Fruit fly (Drosophila melanogaster) whole organism, embryonic: ENCODE results near the gene CG5003.

ENCODE experiments used
- Adf1 ChIP-seq: fragments of 200-800 bp; sonication (Bioruptor generic); IDR thresholded peaks from 2 replicates; pipeline ENCODE4 v1.3.6; 2022; ENCODE audit warnings: missing biosample characterization, missing genetic modification characterization
- Aef1 ChIP-seq: fragments of 200-800 bp; sonication (Bioruptor generic); IDR thresholded peaks from 3 replicates; pipeline ENCODE4 v1.3.6; 2022; ENCODE audit warnings: missing biosample characterization, missing genetic modification characterization
- B-H1 ChIP-seq: fragments of 200-800 bp; sonication (Bioruptor generic); IDR thresholded peaks from 3 replicates; pipeline ENCODE4 v1.3.6; 2022; ENCODE audit warnings: missing biosample characterization, missing genetic modification characterization
- CG11456 ChIP-seq: fragments of 200-800 bp; sonication (Bioruptor generic); IDR thresholded peaks from 3 replicates; pipeline ENCODE4 v1.3.6; 2022; ENCODE audit warnings: missing biosample characterization, missing genetic modification characterization
- CG1233 ChIP-seq: fragments of 200-800 bp; sonication (Bioruptor generic); optimal IDR thresholded peaks from 4 replicates; lab custom pipeline; 2018; ENCODE audit warnings: missing biosample characterization, mild to moderate bottlenecking, missing genetic modification characterization
- CG13296 ChIP-seq: fragments of 200-800 bp; sonication (Bioruptor generic); optimal IDR thresholded peaks from 3 replicates; lab custom pipeline; 2018; ENCODE audit warnings: missing biosample characterization, mild to moderate bottlenecking, missing genetic modification characterization
- CG14014 ChIP-seq: fragments of 200-800 bp; sonication (Bioruptor generic); IDR thresholded peaks from 2 replicates; pipeline ENCODE4 v1.3.6; 2022; ENCODE audit warnings: missing biosample characterization, missing genetic modification characterization
- CG15011 ChIP-seq: fragments of 200-800 bp; sonication (Bioruptor generic); optimal IDR thresholded peaks from 3 replicates; lab custom pipeline; 2018; ENCODE audit warnings: missing biosample characterization, mild to moderate bottlenecking, missing genetic modification characterization
- CG17359 ChIP-seq: fragments of 200-800 bp; sonication (Bioruptor generic); optimal IDR thresholded peaks from 3 replicates; lab custom pipeline; 2018; ENCODE audit warnings: missing biosample characterization, mild to moderate bottlenecking, missing genetic modification characterization, moderate library complexity
- CG18764 ChIP-seq: fragments of 200-800 bp; sonication (Bioruptor generic); optimal IDR thresholded peaks from 3 replicates; lab custom pipeline; 2016; ENCODE audit warnings: missing biosample characterization, missing genetic modification characterization
- CG2889 ChIP-seq: fragments of 200-800 bp; sonication (Bioruptor generic); IDR thresholded peaks from 3 replicates; pipeline ENCODE4 v1.3.6; 2022; ENCODE audit warnings: missing biosample characterization, missing genetic modification characterization
- CG31224 ChIP-seq: fragments of 200-800 bp; sonication (Bioruptor generic); IDR thresholded peaks from 2 replicates; pipeline ENCODE4 v1.3.6; 2022; ENCODE audit warnings: missing biosample characterization, missing genetic modification characterization
- CG4707 ChIP-seq: fragments of 200-800 bp; sonication (Bioruptor generic); optimal IDR thresholded peaks from 2 replicates; lab custom pipeline; 2018; ENCODE audit warnings: missing biosample characterization, mild to moderate bottlenecking, missing genetic modification characterization, moderate library complexity
- CG5180 ChIP-seq: fragments of 200-800 bp; sonication (Bioruptor generic); optimal IDR thresholded peaks from 3 replicates; lab custom pipeline; 2017; ENCODE audit warnings: missing biosample characterization, missing genetic modification characterization, mild to moderate bottlenecking, moderate library complexity, missing genetic modification reagents
- CG6813 ChIP-seq: fragments of 200-800 bp; sonication (Bioruptor generic); optimal IDR thresholded peaks from 2 replicates; lab custom pipeline; 2017; ENCODE audit warnings: missing biosample characterization, missing genetic modification characterization, mild to moderate bottlenecking, moderate library complexity, missing genetic modification reagents
- CG7372 ChIP-seq: fragments of 200-800 bp; sonication (Bioruptor generic); IDR thresholded peaks from 2 replicates; pipeline ENCODE4 v1.3.6; 2022; ENCODE audit warnings: missing biosample characterization, missing genetic modification characterization
- Chrac-16 ChIP-seq: fragments of 200-800 bp; sonication (Bioruptor generic); optimal IDR thresholded peaks from 3 replicates; lab custom pipeline; 2016; ENCODE audit warnings: missing biosample characterization, missing genetic modification characterization
- Dip3 ChIP-seq: fragments of 200-800 bp; sonication (Bioruptor generic); optimal IDR thresholded peaks from 3 replicates; lab custom pipeline; 2016; ENCODE audit warnings: missing biosample characterization, missing genetic modification characterization
- Dp ChIP-seq: fragments of 200-800 bp; sonication (Bioruptor generic); optimal IDR thresholded peaks from 2 replicates; lab custom pipeline; 2018; ENCODE audit warnings: missing biosample characterization, mild to moderate bottlenecking, missing genetic modification characterization, moderate library complexity
- Fer3 ChIP-seq: fragments of 200-800 bp; sonication (Bioruptor generic); optimal IDR thresholded peaks from 2 replicates; lab custom pipeline; 2018; ENCODE audit warnings: missing biosample characterization, mild to moderate bottlenecking, missing genetic modification characterization, moderate library complexity
- GATAe ChIP-seq: fragments of 200-800 bp; sonication (Bioruptor generic); conservative IDR thresholded peaks from 2 replicates; pipeline ENCODE4 v1.3.6; 2022; ENCODE audit warnings: missing biosample characterization, missing genetic modification characterization
- Hand ChIP-seq: fragments of 200-800 bp; sonication (Bioruptor generic); optimal IDR thresholded peaks from 2 replicates; lab custom pipeline; 2017; ENCODE audit warnings: mild to moderate bottlenecking, missing biosample characterization, missing genetic modification reagents, missing genetic modification characterization
- Jarid2 ChIP-seq: fragments of 200-800 bp; sonication (Bioruptor generic); optimal IDR thresholded peaks from 3 replicates; lab custom pipeline; 2017; ENCODE audit warnings: mild to moderate bottlenecking, missing biosample characterization, missing genetic modification reagents, missing genetic modification characterization
- MTF-1 ChIP-seq: fragments of 200-800 bp; sonication (Bioruptor generic); optimal IDR thresholded peaks from 2 replicates; lab custom pipeline; 2018; ENCODE audit warnings: missing biosample characterization, mild to moderate bottlenecking, missing genetic modification characterization, borderline replicate concordance
- Med ChIP-seq: fragments of 200-800 bp; sonication (Bioruptor generic); peaks from one replicate; lab custom pipeline; 2016; ENCODE audit warnings: missing biosample characterization, missing genetic modification characterization, mild to moderate bottlenecking, inconsistent platforms, moderate library complexity
- Mrtf ChIP-seq: fragments of 200-800 bp; sonication (Bioruptor generic); IDR thresholded peaks from 3 replicates; pipeline ENCODE4 v1.3.6; 2022; ENCODE audit warnings: missing biosample characterization, missing genetic modification characterization
- Six4 ChIP-seq: fragments of 200-800 bp; sonication (Bioruptor generic); optimal IDR thresholded peaks from 2 replicates; lab custom pipeline; 2016; ENCODE audit warnings: missing biosample characterization, missing genetic modification characterization
- Sry-β ChIP-seq: fragments of 200-800 bp; sonication (Bioruptor generic); optimal IDR thresholded peaks from 2 replicates; lab custom pipeline; 2018; ENCODE audit warnings: missing biosample characterization, mild to moderate bottlenecking, missing genetic modification characterization, moderate library complexity
- Sry-δ ChIP-seq: fragments of 200-800 bp; sonication (Bioruptor generic); optimal IDR thresholded peaks from 2 replicates; lab custom pipeline; 2016; ENCODE audit warnings: missing biosample characterization, missing genetic modification characterization
- ash1 ChIP-seq: fragments of 200-800 bp; sonication (Bioruptor generic); optimal IDR thresholded peaks from 2 replicates; lab custom pipeline; 2018; ENCODE audit warnings: missing biosample characterization, mild to moderate bottlenecking, missing genetic modification characterization
- chinmo ChIP-seq: fragments of 200-800 bp; sonication (Bioruptor generic); IDR thresholded peaks from 4 replicates; pipeline ENCODE4 v1.3.6; 2022; ENCODE audit warnings: missing biosample characterization, missing genetic modification characterization; ENCODE audit not compliant: partially characterized antibody
- cwo ChIP-seq: fragments of 200-800 bp; sonication (Bioruptor generic); optimal IDR thresholded peaks from 3 replicates; lab custom pipeline; 2017; ENCODE audit warnings: missing biosample characterization, missing genetic modification characterization, mild to moderate bottlenecking, moderate library complexity, missing genetic modification reagents
- ewg ChIP-seq: fragments of 200-800 bp; sonication (Bioruptor generic); optimal IDR thresholded peaks from 3 replicates; lab custom pipeline; 2017; ENCODE audit warnings: mild to moderate bottlenecking, missing biosample characterization, missing genetic modification reagents, missing genetic modification characterization
- eyg ChIP-seq: fragments of 200-800 bp; sonication (Bioruptor generic); optimal IDR thresholded peaks from 3 replicates; lab custom pipeline; 2016; ENCODE audit warnings: missing biosample characterization, missing genetic modification characterization
- gcm ChIP-seq: fragments of 200-800 bp; sonication (Bioruptor generic); optimal IDR thresholded peaks from 2 replicates; lab custom pipeline; 2019; ENCODE audit warnings: missing biosample characterization, mild to moderate bottlenecking, missing genetic modification characterization, moderate library complexity
- gcm2 ChIP-seq: fragments of 200-800 bp; sonication (Bioruptor generic); optimal IDR thresholded peaks from 2 replicates; lab custom pipeline; 2016; ENCODE audit warnings: missing biosample characterization, missing genetic modification characterization
- lilli ChIP-seq: fragments of 200-800 bp; sonication (Bioruptor generic); optimal IDR thresholded peaks from 3 replicates; lab custom pipeline; 2016; ENCODE audit warnings: missing biosample characterization, missing genetic modification characterization
- lmd ChIP-seq: fragments of 200-800 bp; sonication (Bioruptor generic); IDR thresholded peaks from 2 replicates; pipeline ENCODE4 v1.3.6; 2022; ENCODE audit warnings: missing biosample characterization, missing genetic modification characterization
- mirr ChIP-seq: fragments of 200-800 bp; sonication (Bioruptor generic); optimal IDR thresholded peaks from 3 replicates; lab custom pipeline; 2018; ENCODE audit warnings: missing biosample characterization, mild to moderate bottlenecking, missing genetic modification characterization
- org-1 ChIP-seq: fragments of 200-800 bp; sonication (Bioruptor generic); optimal IDR thresholded peaks from 2 replicates; lab custom pipeline; 2017; ENCODE audit warnings: missing biosample characterization, missing genetic modification characterization
- otp ChIP-seq: fragments of 200-800 bp; sonication (Bioruptor generic); IDR thresholded peaks from 3 replicates; pipeline ENCODE4, ENCODE4 v1.3.6; 2022; ENCODE audit warnings: missing biosample characterization, missing genetic modification characterization
- pnt ChIP-seq: fragments of 200-800 bp; sonication (Bioruptor generic); optimal IDR thresholded peaks from 3 replicates; lab custom pipeline; 2016; ENCODE audit warnings: missing biosample characterization, missing genetic modification characterization
- rib ChIP-seq: fragments of 200-800 bp; sonication (Bioruptor generic); IDR thresholded peaks from 2 replicates; pipeline ENCODE4 v1.3.6; 2022; ENCODE audit warnings: missing biosample characterization, missing genetic modification characterization
- schlank ChIP-seq: fragments of 200-800 bp; sonication (Bioruptor generic); optimal IDR thresholded peaks from 2 replicates; lab custom pipeline; 2018; ENCODE audit warnings: missing biosample characterization, mild to moderate bottlenecking, missing genetic modification characterization
- scrt ChIP-seq: fragments of 200-800 bp; sonication (Bioruptor generic); optimal IDR thresholded peaks from 2 replicates; lab custom pipeline; 2018; ENCODE audit warnings: missing biosample characterization, mild to moderate bottlenecking, missing genetic modification characterization, moderate library complexity
- shn ChIP-seq: fragments of 200-800 bp; sonication (Bioruptor generic); optimal IDR thresholded peaks from 3 replicates; lab custom pipeline; 2016; ENCODE audit warnings: missing biosample characterization, missing genetic modification characterization
- ssp ChIP-seq: fragments of 200-800 bp; sonication (Bioruptor generic); IDR thresholded peaks from 2 replicates; pipeline ENCODE4 v1.3.6; 2022; ENCODE audit warnings: missing biosample characterization, missing genetic modification characterization
- sug ChIP-seq: fragments of 200-800 bp; optimal IDR thresholded peaks from 2 replicates; lab custom pipeline; 2019; ENCODE audit warnings: missing biosample characterization, mild to moderate bottlenecking, missing genetic modification characterization, moderate library complexity
- tgo ChIP-seq: fragments of 200-800 bp; sonication (Bioruptor generic); IDR thresholded peaks from 3 replicates; pipeline ENCODE4 v1.3.6; 2022; ENCODE audit warnings: missing biosample characterization, missing genetic modification characterization
- wdn ChIP-seq: fragments of 200-800 bp; sonication (Bioruptor generic); IDR thresholded peaks from 2 replicates; pipeline ENCODE4 v1.3.6; 2022; ENCODE audit warnings: missing biosample characterization, missing genetic modification characterization
- yki ChIP-seq: fragments of >200 bp; optimal IDR thresholded peaks from 3 replicates; lab custom pipeline; 2018

The CG5003 gene

dm6 chr3R:27948421-27948906 lies 32.1 kb upstream of the CG5003 start, which contains the start of gene Gp93 (continued):
- peak; percentile 49 for TF ChIP-seq B-H1 (GFP tag; lab: Robert Waterston, UW)
- TF ChIP-seq gcm2, result no peak
- no peak for TF ChIP-seq schlank
- peak; percentile 2 for TF ChIP-seq org-1
- peak; percentile 40; the same call in 1 of the 2 replicates for TF ChIP-seq CG7372 (GFP tag; lab: Robert Waterston, UW)
- TF ChIP-seq CG5180 (GFP tag; lab: Kevin White, UChicago), result no peak
- no peak for TF ChIP-seq cwo
- TF ChIP-seq CG18764, result no peak
- peak; percentile 25 for TF ChIP-seq Dip3 (GFP tag; lab: Kevin White, UChicago)
- TF ChIP-seq Dp (GFP tag; lab: Kevin White, UChicago), result no peak
- TF ChIP-seq Six4, result peak; percentile 51
- 0 out of 3 replicates have a peak, but pooled peaks have one; percentile 28 for TF ChIP-seq otp (GFP tag; lab: Robert Waterston, UW)
- TF ChIP-seq CG14014 (GFP tag; lab: Robert Waterston, UW), result peak; percentile 69
- no peak for TF ChIP-seq Sry-β (GFP tag; lab: Kevin White, UChicago)
- peak; percentile 9 for TF ChIP-seq mirr (GFP tag; lab: Kevin White, UChicago)
- no peak for TF ChIP-seq CG6813 (GFP tag; lab: Kevin White, UChicago)
- TF ChIP-seq wdn (GFP tag; lab: Robert Waterston, UW), result 0 out of 2 replicates have a peak, but pooled peaks have one; percentile 5
- TF ChIP-seq Mrtf (GFP tag; lab: Robert Waterston, UW), result 0 out of 3 replicates have a peak, but pooled peaks have one; percentile 53
- no peak for TF ChIP-seq Sry-δ (GFP tag; lab: Kevin White, UChicago)
- TF ChIP-seq lilli, result peak; percentile 66
- TF ChIP-seq ash1 (GFP tag; lab: Kevin White, UChicago), result no peak
- TF ChIP-seq MTF-1, result peak; percentile 24
- TF ChIP-seq ewg (GFP tag; lab: Kevin White, UChicago), result no peak
- TF ChIP-seq CG17359 (tag; lab: Kevin White, UChicago), result peak; percentile 47
- TF ChIP-seq yki, result no peak
- TF ChIP-seq CG2889 (GFP tag; lab: Robert Waterston, UW), result no peak
- peak; percentile 72 for TF ChIP-seq Jarid2
- TF ChIP-seq lmd (GFP tag; lab: Robert Waterston, UW), result peak; percentile 66
- TF ChIP-seq Hand (GFP tag; lab: Kevin White, UChicago), result peak; percentile 19
- peak; percentile 42 for TF ChIP-seq sug (tag; lab: Kevin White, UChicago)
- peak; percentile 58 for TF ChIP-seq Fer3
- TF ChIP-seq GATAe (GFP tag; lab: Robert Waterston, UW), result no peak
- peak; percentile 55; the same call in 2 of the 3 replicates for TF ChIP-seq Aef1 (GFP tag; lab: Robert Waterston, UW)
- TF ChIP-seq CG1233, result no peak
- TF ChIP-seq gcm (GFP tag; lab: Kevin White, UChicago), result no peak
- TF ChIP-seq Chrac-16 (GFP tag; lab: Kevin White, UChicago), result peak; percentile 58
- peak; percentile 71; the same call in 2 of the 3 replicates for TF ChIP-seq tgo (GFP tag; lab: Robert Waterston, UW)
- no peak for TF ChIP-seq CG4707
- TF ChIP-seq Adf1 (GFP tag; lab: Robert Waterston, UW), result peak; percentile 37; the same call in 1 of the 2 replicates
- TF ChIP-seq CG31224 (GFP tag; lab: Robert Waterston, UW), result peak; percentile 47; the same call in 1 of the 2 replicates
- TF ChIP-seq chinmo (GFP tag; lab: Robert Waterston, UW), result peak; percentile 60; the same call in 1 of the 4 replicates
- peak; percentile 54 for TF ChIP-seq ssp (GFP tag; lab: Robert Waterston, UW)
- TF ChIP-seq CG13296 (GFP tag; lab: Kevin White, UChicago), result peak; percentile 45
- no peak for TF ChIP-seq eyg (GFP tag; lab: Kevin White, UChicago)
- TF ChIP-seq shn (GFP tag; lab: Kevin White, UChicago), result no peak
- 0 out of 3 replicates have a peak, but pooled peaks have one; percentile 43 for TF ChIP-seq CG11456 (GFP tag; lab: Robert Waterston, UW)
- TF ChIP-seq Med (GFP tag; lab: Kevin White, UChicago), result peak; percentile 89
- no peak for TF ChIP-seq rib (GFP tag; lab: Robert Waterston, UW)
- no peak for TF ChIP-seq scrt (GFP tag; lab: Kevin White, UChicago)
- TF ChIP-seq CG15011, result no peak
- TF ChIP-seq pnt, result no peak
